Worm (Caenorhabditis elegans) whole organism, L4 larva: ENCODE data around the gene srg-61.

Experiments
- aly-2 ChIP-seq: sonication (generic microtip); optimal IDR thresholded peaks from 2 replicates; lab custom pipeline; 2018; ENCODE audit warnings: missing biosample characterization, missing genetic modification characterization
- daf-12 ChIP-seq: fragments of 150-350 bp; optimal IDR thresholded peaks from 2 replicates; lab custom pipeline; 2014; ENCODE audit warnings: missing biosample characterization, missing genetic modification reagents, missing genetic modification characterization
- daf-16 ChIP-seq, 3 experiments: sonication (generic microtip); optimal IDR thresholded peaks; 2 replicates each; lab custom pipeline; 2016 to 2017; ENCODE audit warnings: missing genetic modification characterization in 3 of 3, missing genetic modification reagents in 3 of 3, mild to moderate bottlenecking in 2 of 3, missing compliant biosample characterization in 2 of 3, missing biosample characterization in 1 of 3, moderate library complexity in 1 of 3
- egl-27 ChIP-seq: sonication (generic microtip); optimal IDR thresholded peaks from 3 replicates; lab custom pipeline; 2017; ENCODE audit warnings: missing biosample characterization, missing genetic modification reagents, missing genetic modification characterization
- egl-43 ChIP-seq: fragments of 200-800 bp; sonication (Bioruptor generic); IDR thresholded peaks from 2 replicates; pipeline ENCODE4 v1.3.6; 2022; ENCODE audit warnings: missing genetic modification reagents, missing genetic modification characterization, missing compliant biosample characterization
- lin-13 ChIP-seq: fragments of 150-350 bp; optimal IDR thresholded peaks from 2 replicates; lab custom pipeline; 2014; ENCODE audit warnings: missing biosample characterization, missing genetic modification reagents, missing genetic modification characterization
- lsy-2 ChIP-seq, 2 experiments: fragments of 150-350 bp in 1 of 2; sonication (generic microtip) in 1 of 2; optimal IDR thresholded peaks; 2 replicates each; lab custom pipeline; 2014 to 2017; ENCODE audit warnings: missing biosample characterization in 2 of 2, missing genetic modification characterization in 2 of 2
- mdl-1 ChIP-seq, 2 experiments: fragments of 150-350 bp in 1 of 2; sonication (generic microtip) in 1 of 2; optimal IDR thresholded peaks; 2 replicates each; lab custom pipeline; 2014 to 2017; ENCODE audit warnings: missing biosample characterization in 2 of 2, missing genetic modification characterization in 2 of 2
- zfp-3 ChIP-seq: fragments of 200-800 bp; sonication (Bioruptor generic); conservative IDR thresholded peaks from 2 replicates; pipeline ENCODE4 v1.3.6; 2022; ENCODE audit warnings: missing genetic modification reagents, missing genetic modification characterization, missing compliant biosample characterization

ce11 chrV:2763105-2763504, 23.0 kb upstream of the srg-61 start, which contains the start of gene R05D8.7:
- TF ChIP-seq egl-43 (GFP tag; lab: Robert Waterston, UW) (no peak), daf-12 (tag; lab: Kevin White, UChicago) (no peak), lin-13 (GFP tag; lab: Kevin White, UChicago) (no peak), daf-16 (GFP tag; optimal IDR thresholded peaks at IDR 0.05; lab: Kevin White, UChicago) (no peak), daf-16 (tag; optimal IDR thresholded peaks at IDR 0.05; lab: Kevin White, UChicago) (no peak), egl-27 (no peak), zfp-3 (GFP tag; lab: Robert Waterston, UW) (no peak), aly-2 (tag; lab: Kevin White, UChicago) (no peak), mdl-1 (tag; optimal IDR thresholded peaks at IDR 0.05; lab: Kevin White, UChicago) (no peak), lsy-2 (tag; optimal IDR thresholded peaks at IDR 0.05; lab: Kevin White, UChicago) (no peak)
